Fruit fly (Drosophila melanogaster) S2 (cell line): ENCODE results near the gene ND-39.
A peak's percentile ranks its signal among the peaks of the same experiment; 100 is the strongest.
"Not testable (repeated sequence)": the region's sequence is repeated elsewhere in the genome, so short reads cannot be mapped to it uniquely, and the experiment has no call there.

Experiments used
- CG8478 ChIP-seq: fragments of >200 bp; optimal IDR thresholded peaks from 2 replicates; lab custom pipeline; 2018
- CTCF ChIP-seq, 2 experiments: fragments of >200 bp; optimal IDR thresholded peaks; 2 replicates each; lab custom pipeline; 2018

Gene ND-39

DNA sequence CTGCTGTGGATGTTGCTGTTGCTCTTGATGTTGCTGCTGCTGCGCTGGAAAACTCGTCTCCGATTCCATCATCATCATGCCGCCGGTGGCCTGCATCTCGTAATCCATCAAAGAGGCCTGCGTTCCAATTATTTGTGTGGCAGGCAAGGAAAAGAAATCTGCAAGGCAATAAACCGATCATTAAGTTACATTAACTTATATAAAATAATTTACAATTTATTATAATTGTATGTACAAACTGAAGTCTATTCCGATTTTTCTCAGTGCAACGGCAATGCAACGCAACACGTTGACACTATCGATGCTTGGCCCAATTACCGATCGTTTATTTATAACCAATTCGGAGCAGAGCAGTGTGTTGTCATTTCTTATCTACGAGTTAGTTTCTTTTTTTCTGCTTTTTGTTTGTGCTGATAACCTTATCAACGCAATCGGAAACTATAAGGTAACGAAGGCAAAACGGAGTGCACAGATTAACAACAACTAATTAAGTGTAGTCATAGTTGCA lies 20.8 kb upstream of the ND-39 start:
- TF ChIP-seq CG8478 (no peak), CTCF (optimal IDR thresholded peaks at IDR 0.05; lab: Kevin White, UChicago) (no peak)

- TF ChIP-seq CTCF (optimal IDR thresholded peaks at IDR 0.05; lab: Kevin White, UChicago), result no peak
- TF ChIP-seq CG8478, result no peak
These were observed 20.2 kb upstream of the ND-39 start for dm6 chr3L:20471499-20472313.

dm6 chr3L:20472607-20473006 lies 19.3 kb upstream of the ND-39 start:
- TF ChIP-seq CG8478 (no peak), CTCF (optimal IDR thresholded peaks at IDR 0.05; lab: Kevin White, UChicago) (no peak)

DNA sequence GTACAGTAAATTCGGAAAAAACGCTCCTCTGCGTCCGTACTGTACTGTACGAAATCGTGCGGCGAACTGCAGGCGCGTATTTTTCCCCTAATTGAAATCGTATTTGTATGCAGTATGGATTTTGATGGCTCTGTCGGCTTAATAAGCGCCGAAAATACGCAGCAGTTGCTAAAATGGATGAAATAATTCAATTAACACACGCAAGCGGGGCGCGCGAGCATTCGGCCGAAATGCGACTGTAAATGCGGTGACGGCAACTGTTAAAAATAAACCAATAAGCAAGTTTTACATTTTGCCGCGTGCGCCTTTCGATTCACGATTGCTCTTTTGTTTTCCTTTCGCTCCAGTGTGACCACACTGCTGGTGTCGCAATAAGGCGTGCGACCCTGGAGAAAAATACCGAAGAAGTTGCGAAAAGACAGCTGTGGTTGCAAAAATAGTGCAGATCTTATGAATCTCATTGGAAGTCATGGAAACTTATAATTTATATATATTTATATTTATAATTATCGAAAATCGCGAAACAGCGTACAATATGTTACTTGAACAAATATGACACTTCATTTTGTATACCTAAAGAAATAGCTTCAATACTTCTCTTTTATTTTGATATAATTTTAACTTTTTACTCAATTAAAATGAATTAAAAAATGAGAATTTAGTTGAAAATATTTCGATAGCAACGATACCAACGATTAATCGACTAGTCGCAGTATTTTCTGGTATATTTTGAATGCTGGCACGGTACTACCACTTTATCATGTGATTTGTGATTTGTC lies 18.7 kb upstream of the ND-39 start, which contains the start of the genes CG32428 and CG5969:
TSS of gene CG32428 (minus strand) at position 703 of the 779 bp plus-strand sequence.
TSS of gene CG5969 (plus strand) at position 763 of the 779 bp plus-strand sequence.
- no peak for TF ChIP-seq CTCF (optimal IDR thresholded peaks at IDR 0.05; lab: Kevin White, UChicago)
- TF ChIP-seq CG8478, result no peak

- TF ChIP-seq CTCF (optimal IDR thresholded peaks at IDR 0.05; lab: Kevin White, UChicago) (no peak), CG8478 (no peak)
These were observed 17.6 kb upstream of the ND-39 start, which contains the start of gene isoQC for dm6 chr3L:20474197-20474788. TSS of gene isoQC (plus strand) at chr3L:20474466.

- TF ChIP-seq CG8478 (no peak), CTCF (optimal IDR thresholded peaks at IDR 0.05; lab: Kevin White, UChicago) (no peak)
These were observed 17.1 kb upstream of the ND-39 start for dm6 chr3L:20474789-20475208.

DNA sequence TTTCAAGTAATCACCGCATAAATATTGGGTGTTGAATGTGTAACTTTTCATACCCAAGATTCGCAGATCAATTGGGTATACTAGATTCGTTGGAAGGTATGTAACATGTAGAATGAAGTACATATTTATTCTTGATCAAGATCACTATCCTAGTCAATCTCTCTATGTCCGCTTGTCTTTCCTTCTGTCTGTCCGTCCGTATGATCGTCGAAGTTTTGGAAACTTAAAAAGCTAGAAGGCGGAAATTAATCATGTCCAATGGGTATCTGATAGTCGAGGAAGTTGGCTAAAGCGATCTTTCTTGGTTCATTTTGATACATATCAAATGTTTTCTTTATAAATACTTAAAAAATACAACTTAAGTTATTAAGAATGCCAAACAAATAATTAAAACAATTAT lies 4.2 kb upstream of the ND-39 start:
- TF ChIP-seq CTCF (optimal IDR thresholded peaks at IDR 0.05; lab: Kevin White, UChicago) (no peak), CG8478 (no peak)

- no peak for TF ChIP-seq CTCF (optimal IDR thresholded peaks at IDR 0.05; lab: Kevin White, UChicago)
- no peak for TF ChIP-seq CG8478
These were observed 1.8 kb downstream of the ND-39 start for dm6 chr3L:20493417-20494261.

DNA sequence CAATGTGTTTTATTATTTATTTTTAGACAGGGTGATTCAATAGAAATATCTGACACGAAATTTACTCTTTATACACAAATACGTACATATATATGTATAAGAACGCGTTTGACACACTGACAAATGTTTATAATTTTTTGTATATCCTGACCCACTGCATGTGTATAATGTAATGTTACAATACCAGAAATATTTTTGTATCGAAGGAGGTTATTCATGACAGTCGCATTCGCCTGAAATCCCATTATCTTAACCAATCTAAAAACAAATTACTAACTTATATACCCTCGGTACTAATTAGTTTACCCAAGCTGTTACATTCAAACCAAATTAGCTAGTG lies 2.4 kb downstream of the ND-39 start:
- TF ChIP-seq CG8478 (no peak), CTCF (optimal IDR thresholded peaks at IDR 0.05; lab: Kevin White, UChicago) (no peak)

DNA sequence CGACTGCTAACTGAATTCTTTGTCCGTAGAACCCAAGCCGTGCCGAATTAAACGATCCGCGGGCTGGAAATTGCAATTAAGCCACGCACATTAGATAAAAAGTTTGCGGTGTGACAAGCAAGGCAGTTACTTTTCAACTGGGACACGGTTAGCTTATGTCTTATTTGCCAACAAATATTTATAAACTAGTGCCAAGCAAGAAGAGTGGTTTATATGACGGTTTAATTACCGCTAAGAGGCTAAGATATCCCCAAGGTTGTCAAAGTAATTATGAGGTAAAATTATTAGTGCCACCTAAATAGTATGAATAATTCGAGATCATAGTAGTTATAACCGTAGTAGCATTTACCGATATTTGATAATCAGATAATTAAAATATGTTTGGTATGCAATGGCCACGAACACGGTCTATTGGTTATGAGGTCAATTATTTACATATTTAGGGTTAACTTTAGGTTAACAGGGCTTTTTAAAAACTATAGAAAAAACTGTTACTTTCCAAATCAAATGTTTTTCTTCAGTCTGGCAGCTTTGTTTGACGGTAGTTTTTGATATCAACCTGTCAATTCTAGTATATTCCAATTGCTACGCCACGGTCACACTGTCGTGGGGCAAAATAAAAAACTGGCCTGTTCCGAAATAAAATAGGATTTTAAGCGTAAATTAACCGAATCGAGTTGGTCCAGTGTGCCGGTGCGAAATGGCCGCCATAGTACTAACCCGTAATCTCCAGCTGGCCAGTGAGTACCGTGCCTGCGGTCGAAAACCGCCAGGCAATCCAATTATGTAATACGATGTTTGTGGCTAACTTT lies 3.1 kb downstream of the ND-39 start, which contains the start of gene ZnT77C:
TSS of gene ZnT77C (minus strand) at position 142 of the 812 bp plus-strand sequence.
- peak in 1 of 2 experiments; percentile 27 for TF ChIP-seq CTCF (optimal IDR thresholded peaks at IDR 0.05; lab: Kevin White, UChicago)
- no peak for TF ChIP-seq CG8478

- no peak for TF ChIP-seq CG8478
- TF ChIP-seq CTCF (optimal IDR thresholded peaks at IDR 0.05; lab: Kevin White, UChicago), result peak; percentile 14 to 39
These were observed 5.5 kb downstream of the ND-39 start, which contains the start of gene CG32425 for dm6 chr3L:20497124-20497996. TSS of gene CG32425 (plus strand) at chr3L:20497323.

DNA sequence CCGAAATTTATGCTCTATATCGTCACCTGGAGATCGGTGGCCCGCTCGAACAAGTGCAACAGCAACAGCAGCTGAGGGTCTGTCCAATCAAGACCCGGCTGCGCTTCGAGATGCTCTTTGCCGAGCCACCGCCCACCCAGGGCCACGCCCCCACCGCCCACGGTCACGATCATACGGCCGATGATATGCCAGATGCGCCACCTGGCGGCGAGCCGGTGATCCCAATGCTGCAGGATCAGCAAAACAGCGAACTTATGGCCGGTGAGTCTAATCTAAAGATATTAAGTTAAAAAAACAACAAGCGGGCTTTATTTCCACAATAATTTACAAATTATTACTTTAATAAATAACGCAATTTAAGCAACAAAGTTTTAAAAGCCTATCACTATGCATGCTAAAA lies 6.3 kb downstream of the ND-39 start:
- TF ChIP-seq CG8478 (no peak), CTCF (optimal IDR thresholded peaks at IDR 0.05; lab: Kevin White, UChicago) (peak; percentile 81 to 84)

dm6 chr3L:20499536-20499935 lies 7.7 kb downstream of the ND-39 start, which contains the start of gene CG18281:
TSS of gene CG18281 (plus strand) at chr3L:20499836.
- TF ChIP-seq CG8478; CTCF (optimal IDR thresholded peaks at IDR 0.05; lab: Kevin White, UChicago): not testable (repeated sequence)
